Worm (Caenorhabditis elegans) whole organism, L2 larva: ENCODE results near the gene vig-1.

Experiments
- C34F6.9 ChIP-seq: fragments of 150-350 bp; optimal IDR thresholded peaks from 2 replicates; lab custom pipeline; 2014; ENCODE audit warnings: missing biosample characterization, missing genetic modification characterization
- F13H6.1 ChIP-seq: sonication (generic microtip); optimal IDR thresholded peaks from 2 replicates; lab custom pipeline; 2016; ENCODE audit warnings: missing genetic modification characterization, missing compliant biosample characterization
- R02D3.7 ChIP-seq: fragments of 150-350 bp; optimal IDR thresholded peaks from 2 replicates; lab custom pipeline; 2014; ENCODE audit warnings: missing biosample characterization, missing genetic modification characterization
- ama-1 ChIP-seq: fragments of 150-350 bp; optimal IDR thresholded peaks from 2 replicates; lab custom pipeline; 2018; ENCODE audit warnings: inconsistent platforms
- elt-1 ChIP-seq: fragments of 150-350 bp; optimal IDR thresholded peaks from 2 replicates; lab custom pipeline; 2014; ENCODE audit warnings: missing biosample characterization, missing genetic modification characterization
- fos-1 ChIP-seq: fragments of 150-350 bp; optimal IDR thresholded peaks from 2 replicates; lab custom pipeline; 2014; ENCODE audit warnings: missing biosample characterization, missing genetic modification characterization
- lin-13 ChIP-seq: fragments of 150-350 bp; optimal IDR thresholded peaks from 2 replicates; lab custom pipeline; 2014; ENCODE audit warnings: missing biosample characterization, missing genetic modification reagents, missing genetic modification characterization
- mab-5 ChIP-seq: fragments of 150-350 bp; optimal IDR thresholded peaks from 2 replicates; lab custom pipeline; 2014; ENCODE audit warnings: missing biosample characterization, missing genetic modification characterization
- nhr-11 ChIP-seq: fragments of 150-350 bp; optimal IDR thresholded peaks from 2 replicates; lab custom pipeline; 2014; ENCODE audit warnings: missing biosample characterization, missing genetic modification characterization
- nhr-12 ChIP-seq: fragments of 150-350 bp; optimal IDR thresholded peaks from 2 replicates; lab custom pipeline; 2014; ENCODE audit warnings: missing biosample characterization, missing genetic modification characterization
- nhr-21 ChIP-seq: fragments of 150-350 bp; optimal IDR thresholded peaks from 2 replicates; lab custom pipeline; 2014; ENCODE audit warnings: missing biosample characterization, missing genetic modification characterization
- nhr-25 ChIP-seq: fragments of 150-350 bp; sonication (generic microtip); optimal IDR thresholded peaks from 3 replicates; lab custom pipeline; 2014; ENCODE audit warnings: missing biosample characterization, missing genetic modification characterization
- skn-1 ChIP-seq: sonication (generic microtip); optimal IDR thresholded peaks from 2 replicates; lab custom pipeline; 2017; ENCODE audit warnings: missing biosample characterization, missing genetic modification characterization
- sma-3 ChIP-seq: sonication (generic microtip); optimal IDR thresholded peaks from 2 replicates; lab custom pipeline; 2016; ENCODE audit warnings: missing genetic modification reagents, missing genetic modification characterization, missing compliant biosample characterization
- snpc-4 ChIP-seq: fragments of 150-350 bp; optimal IDR thresholded peaks from 2 replicates; lab custom pipeline; 2014; ENCODE audit warnings: missing biosample characterization, missing genetic modification characterization
- unc-39 ChIP-seq: fragments of 150-350 bp; optimal IDR thresholded peaks from 2 replicates; lab custom pipeline; 2014; ENCODE audit warnings: missing biosample characterization, missing genetic modification characterization
- ztf-1 ChIP-seq: fragments of 200-800 bp; sonication (Bioruptor generic); conservative IDR thresholded peaks from 2 replicates; pipeline ENCODE4 v1.3.6; 2022; ENCODE audit warnings: missing genetic modification characterization, missing compliant biosample characterization
- ztf-4 ChIP-seq: fragments of 150-350 bp; optimal IDR thresholded peaks from 2 replicates; lab custom pipeline; 2014; ENCODE audit warnings: missing biosample characterization, missing genetic modification characterization

vig-1 gene

ce11 chrII:1369322-1369721 is 48.5 kb downstream of the vig-1 start:
- TF ChIP-seq ztf-1 (GFP tag; lab: Robert Waterston, UW) (no peak), elt-1 (tag; lab: Kevin White, UChicago) (no peak), ztf-4 (tag; lab: Kevin White, UChicago) (no peak), nhr-12 (no peak), R02D3.7 (no peak)

ce11 chrII:1371533-1371932 is 50.7 kb downstream of the vig-1 start:
- no peak for TF ChIP-seq nhr-21 (tag; lab: Kevin White, UChicago)
- no peak for TF ChIP-seq ama-1 (lab: Kevin White, UChicago)
- no peak for TF ChIP-seq unc-39
- no peak for TF ChIP-seq ztf-4 (tag; lab: Kevin White, UChicago)
- no peak for TF ChIP-seq mab-5 (tag; lab: Kevin White, UChicago)
- TF ChIP-seq fos-1 (tag; lab: Kevin White, UChicago) = no peak
- no peak for TF ChIP-seq skn-1
- TF ChIP-seq F13H6.1 = no peak

ce11 chrII:1372138-1372537 is 51.3 kb downstream of the vig-1 start:
- TF ChIP-seq lin-13 (GFP tag; lab: Kevin White, UChicago) (no peak), snpc-4 (tag; lab: Kevin White, UChicago) (no peak), nhr-11 (tag; lab: Kevin White, UChicago) (no peak), ama-1 (lab: Kevin White, UChicago) (no peak), nhr-25 (tag; lab: Kevin White, UChicago) (no peak), C34F6.9 (tag; lab: Kevin White, UChicago) (no peak), sma-3 (GFP tag; lab: Kevin White, UChicago) (no peak)
